Fruit fly (Drosophila melanogaster) ovary, adult (tissue): ENCODE data around the gene Gr64f.

ENCODE experiments used
- CG17801 ChIP-seq: fragments of 200-800 bp; optimal IDR thresholded peaks from 2 replicates; lab custom pipeline; 2019; ENCODE audit warnings: missing biosample characterization, mild to moderate bottlenecking, missing genetic modification characterization, moderate library complexity; ENCODE audit not compliant: partially characterized antibody

Gr64f gene

DNA sequence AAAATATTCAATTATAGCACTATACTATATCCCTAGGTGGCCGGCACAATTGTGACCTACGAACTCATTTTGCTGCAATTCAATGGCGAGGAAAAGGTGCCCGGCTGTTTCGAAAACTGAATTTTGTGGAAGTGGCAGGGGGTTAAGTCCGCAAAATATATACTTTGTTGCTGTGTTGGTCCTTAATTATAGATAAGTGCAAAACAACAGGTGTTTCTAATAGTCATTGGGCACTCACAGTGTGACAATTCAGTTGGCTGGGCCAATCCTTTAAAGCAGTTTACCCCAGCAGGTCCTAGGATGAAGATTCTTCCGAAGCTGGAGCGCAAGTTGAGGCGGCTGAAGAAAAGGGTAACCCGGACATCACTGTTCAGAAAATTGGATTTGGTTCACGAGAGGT, at the start of gene Gr64f:
TSS of gene Gr64f (plus strand) at position 301 of the 400 bp plus-strand sequence.
- TF ChIP-seq CG17801 (GFP tag; lab: Kevin White, UChicago), result no peak

DNA sequence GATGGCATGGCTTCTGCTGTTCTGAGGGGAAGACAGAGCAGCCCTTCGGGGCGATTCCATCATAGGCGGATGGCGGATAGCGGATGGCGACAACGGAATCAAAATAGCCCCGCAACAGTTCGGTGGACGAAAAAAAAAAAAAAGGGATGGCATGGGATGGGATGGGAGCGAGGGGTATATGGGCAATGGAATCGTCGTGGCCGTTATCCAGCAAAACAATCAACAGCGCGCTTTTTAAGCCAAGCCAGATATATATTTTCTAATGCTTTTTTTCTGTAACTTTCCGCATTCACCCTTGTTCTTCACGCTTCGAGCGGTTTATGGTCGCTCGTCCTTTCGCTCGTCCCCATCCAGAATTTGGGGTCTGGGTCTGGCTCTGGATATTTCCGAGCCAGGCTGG, 40.0 kb upstream of the Gr64f start:
- TF ChIP-seq CG17801 (GFP tag; lab: Kevin White, UChicago), result no peak

dm6 chr3L:4000711-4001110, 34.9 kb upstream of the Gr64f start:
- TF ChIP-seq CG17801 (GFP tag; lab: Kevin White, UChicago), result no peak

dm6 chr3L:4001500-4001899, 34.1 kb upstream of the Gr64f start:
- no peak for TF ChIP-seq CG17801 (GFP tag; lab: Kevin White, UChicago)

DNA sequence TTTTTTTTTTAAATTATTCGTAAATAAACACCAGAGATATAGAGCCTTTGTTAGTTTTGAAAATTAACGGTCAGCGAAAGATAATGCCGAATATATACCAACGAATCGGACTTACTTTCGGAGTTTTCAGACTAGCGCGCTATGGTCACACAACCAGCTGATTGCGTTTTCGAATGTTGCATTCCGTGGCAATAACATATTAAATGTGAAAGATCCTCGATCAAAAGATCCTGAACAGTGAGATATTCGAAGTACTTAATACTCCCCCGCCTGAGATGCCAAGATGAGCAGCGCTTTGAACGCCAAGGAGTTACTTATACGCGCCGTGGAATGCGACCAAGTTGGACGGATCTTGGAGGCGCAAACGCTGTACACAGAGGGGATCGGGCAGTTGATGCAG, 32.3 kb upstream of the Gr64f start, which contains the start of gene CG14985:
TSS of gene CG14985 (plus strand) at position 159 of the 400 bp plus-strand sequence.
- TF ChIP-seq CG17801 (GFP tag; lab: Kevin White, UChicago), result no peak

DNA sequence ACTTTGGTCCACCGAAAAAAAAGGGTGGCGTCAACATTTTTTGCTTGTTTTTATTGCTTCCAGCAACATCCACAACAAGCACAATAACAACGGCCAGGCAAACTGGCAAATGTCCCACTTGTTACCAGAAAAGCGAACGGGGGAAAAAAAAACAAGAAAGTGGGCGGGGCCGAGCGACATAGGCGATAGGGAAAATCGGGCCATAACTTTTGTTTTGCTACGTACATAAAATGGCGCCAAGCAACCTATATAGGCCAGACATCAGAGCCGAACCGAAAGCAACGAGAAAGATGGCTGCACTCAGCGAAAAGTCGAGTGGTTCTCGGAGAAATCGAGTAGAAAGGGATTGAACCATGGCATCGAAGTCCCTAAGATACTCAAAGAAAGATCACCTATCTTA, 28.3 kb upstream of the Gr64f start:
- no peak for TF ChIP-seq CG17801 (GFP tag; lab: Kevin White, UChicago)

dm6 chr3L:4010122-4010521, 25.5 kb upstream of the Gr64f start:
- TF ChIP-seq CG17801 (GFP tag; lab: Kevin White, UChicago), result no peak

- TF ChIP-seq CG17801 (GFP tag; lab: Kevin White, UChicago), result no peak
Measured at dm6 chr3L:4014349-4014748, 21.2 kb upstream of the Gr64f start.

dm6 chr3L:4016754-4017153, 18.8 kb upstream of the Gr64f start:
- no peak for TF ChIP-seq CG17801 (GFP tag; lab: Kevin White, UChicago)

DNA sequence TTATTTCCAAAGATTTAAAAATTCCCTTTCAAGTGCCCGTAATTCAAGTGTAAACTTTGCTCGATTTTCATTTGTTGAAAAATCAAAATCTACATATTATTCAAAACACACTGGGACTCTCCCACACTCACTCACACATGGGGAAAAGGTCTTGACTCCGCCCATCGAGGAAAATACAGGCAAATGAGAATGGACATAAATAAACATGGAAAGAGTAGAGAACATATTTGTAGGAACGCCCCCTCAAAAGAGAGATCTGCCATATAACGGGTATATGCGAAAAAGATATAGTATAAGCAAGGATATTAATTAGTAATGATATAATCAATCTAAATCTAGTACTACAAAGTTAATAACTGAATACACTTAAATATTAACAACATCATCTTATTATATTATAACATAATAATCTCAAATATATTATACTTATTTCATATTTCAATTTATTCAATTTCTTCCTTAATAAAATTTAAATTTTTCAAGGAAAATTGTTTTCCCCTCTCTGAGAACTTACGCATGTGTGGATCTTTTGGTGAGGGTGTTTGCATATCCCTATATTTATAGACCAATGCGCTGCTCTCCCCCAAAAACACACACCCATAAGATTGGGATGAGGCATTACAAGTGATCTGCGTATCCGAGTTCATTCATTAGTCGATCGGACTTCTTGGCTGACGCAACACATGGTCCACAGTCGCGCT, 17.2 kb upstream of the Gr64f start, which contains the start of gene FoxL1:
TSS of gene FoxL1 (plus strand) at position 651 of the 701 bp plus-strand sequence.
- TF ChIP-seq CG17801 (GFP tag; lab: Kevin White, UChicago), result no peak

DNA sequence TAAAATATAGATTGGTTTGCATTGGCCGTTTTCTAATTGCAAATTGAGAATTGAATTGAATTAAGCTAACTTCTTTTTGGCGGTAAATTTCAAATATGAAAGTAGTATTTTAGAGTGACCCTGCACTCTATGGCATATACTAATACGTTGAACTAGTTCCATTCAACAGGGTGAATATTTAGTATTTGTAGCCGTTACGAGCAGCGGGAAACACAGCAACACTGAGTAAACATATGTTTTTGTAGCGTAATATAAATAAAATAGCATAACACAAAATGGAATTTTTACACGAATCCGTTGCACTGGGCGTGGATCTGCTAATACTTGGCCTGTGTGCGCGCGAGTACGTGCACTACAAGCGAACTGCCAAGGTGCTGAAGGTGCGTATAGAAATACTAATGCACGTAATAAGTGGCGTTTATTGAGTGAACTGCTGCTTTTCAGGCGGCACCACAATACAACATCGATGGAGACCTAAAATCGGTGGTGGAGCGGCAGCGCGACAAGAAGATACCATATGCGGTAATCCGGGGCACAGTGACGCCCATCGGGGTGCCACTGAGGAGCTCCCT, 14.3 kb upstream of the Gr64f start, which contains the start of gene Mul1:
TSS of gene Mul1 (plus strand) at position 198 of the 572 bp plus-strand sequence.
- TF ChIP-seq CG17801 (GFP tag; lab: Kevin White, UChicago), result peak; percentile 50

DNA sequence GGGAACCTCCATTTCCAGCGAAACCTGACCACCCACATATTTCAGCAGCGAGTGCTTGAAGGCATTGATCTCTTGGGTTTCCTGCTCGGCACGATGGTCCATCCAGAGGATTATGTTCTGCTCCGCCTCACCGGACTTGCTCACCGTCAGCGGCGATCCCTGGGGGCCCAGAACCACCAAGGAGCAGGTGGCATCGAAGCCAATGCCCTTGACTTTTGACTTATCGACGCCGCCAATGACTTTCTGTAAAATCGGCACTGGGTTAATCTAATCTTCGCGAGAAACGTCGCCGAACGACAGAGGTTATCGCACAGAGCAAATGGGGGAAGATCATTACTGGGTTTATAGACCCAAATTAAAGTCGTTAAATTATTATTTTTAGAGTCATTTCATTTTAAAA, 11.1 kb upstream of the Gr64f start:
- TF ChIP-seq CG17801 (GFP tag; lab: Kevin White, UChicago), result no peak

- no peak for TF ChIP-seq CG17801 (GFP tag; lab: Kevin White, UChicago)
Measured at dm6 chr3L:4025738-4026505, 9.7 kb upstream of the Gr64f start, which contains the start of gene CG11594. CG11594 (minus strand) TSS chr3L:4026011.

DNA sequence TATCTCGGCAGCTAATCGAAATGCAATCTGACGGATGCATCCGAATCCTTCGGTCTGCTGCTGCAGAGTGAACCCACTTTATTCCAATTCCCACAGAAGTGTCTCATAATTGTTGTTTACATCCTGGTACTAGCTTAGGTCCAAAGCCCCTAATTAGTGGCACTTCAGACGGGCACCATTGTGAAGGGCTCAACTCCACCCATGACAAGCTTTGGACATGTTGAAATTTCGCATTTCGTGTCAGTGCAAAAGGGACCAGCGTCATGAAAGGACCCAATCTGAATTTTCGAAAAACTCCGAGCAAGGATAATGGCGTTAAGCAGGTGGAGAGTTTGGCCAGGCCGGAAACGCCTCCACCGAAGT, 9.1 kb upstream of the Gr64f start, which contains the start of gene Gr64a:
TSS of gene Gr64a (plus strand) at position 264 of the 363 bp plus-strand sequence.
- no peak for TF ChIP-seq CG17801 (GFP tag; lab: Kevin White, UChicago)

DNA sequence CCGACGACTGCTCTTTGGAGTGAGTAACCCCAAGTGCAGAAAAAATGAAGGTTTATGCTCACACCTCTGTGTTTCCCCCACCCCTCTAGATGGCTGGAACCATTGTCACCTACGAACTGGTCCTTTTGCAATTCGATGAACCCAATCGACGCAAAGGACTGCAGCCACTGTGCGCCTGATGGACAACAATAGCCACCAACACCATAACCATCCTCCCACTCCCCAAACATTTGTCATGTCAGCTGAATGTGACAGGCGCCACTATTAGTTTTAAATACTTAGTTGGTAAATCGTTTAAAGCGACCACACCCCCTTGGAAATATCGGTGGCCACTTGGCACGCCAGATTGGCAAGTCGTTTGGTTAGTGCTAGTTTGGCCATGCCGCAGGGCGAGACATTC, 7.3 kb upstream of the Gr64f start, which contains the start of the genes Gr64b and Gr64c:
TSS of gene Gr64b (plus strand) at position 301 of the 400 bp plus-strand sequence.
TSS of gene Gr64c (plus strand) at position 301 of the 400 bp plus-strand sequence.
- TF ChIP-seq CG17801 (GFP tag; lab: Kevin White, UChicago), result no peak
